Worm (Caenorhabditis elegans): ENCODE data around the gene clec-123.

The clec-123 gene

DNA sequence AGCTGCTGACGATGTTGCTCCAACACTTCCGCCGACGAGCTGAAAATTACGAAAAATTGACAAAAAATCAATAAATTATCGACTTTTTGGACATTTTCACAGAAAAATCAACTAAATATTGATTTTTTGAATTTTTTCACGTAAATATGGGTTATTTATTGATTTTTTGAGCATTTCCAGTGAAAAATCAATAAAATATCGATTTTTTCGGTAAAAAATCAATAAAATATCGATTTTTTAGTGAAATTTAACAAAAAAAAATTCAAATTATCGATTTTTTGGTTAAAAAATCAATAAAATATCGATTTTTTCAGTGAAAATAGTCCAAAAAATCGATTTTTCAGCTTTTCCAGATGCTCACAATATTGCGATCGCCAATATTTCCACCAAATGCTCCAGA lies 43.9 kb upstream of the clec-123 start:
- TF ChIP-seq hlh-11 (tag; optimal IDR thresholded peaks at IDR 0.05) (no peak), D1046.2 (GFP tag; IDR thresholded peaks at IDR 0.05) (no peak), ceh-28 (tag; optimal IDR thresholded peaks at IDR 0.05) (peak; percentile 95), dmd-9 (GFP tag; IDR thresholded peaks at IDR 0.05) (no peak), lin-39 (tag; optimal IDR thresholded peaks at IDR 0.05) (no peak)

DNA sequence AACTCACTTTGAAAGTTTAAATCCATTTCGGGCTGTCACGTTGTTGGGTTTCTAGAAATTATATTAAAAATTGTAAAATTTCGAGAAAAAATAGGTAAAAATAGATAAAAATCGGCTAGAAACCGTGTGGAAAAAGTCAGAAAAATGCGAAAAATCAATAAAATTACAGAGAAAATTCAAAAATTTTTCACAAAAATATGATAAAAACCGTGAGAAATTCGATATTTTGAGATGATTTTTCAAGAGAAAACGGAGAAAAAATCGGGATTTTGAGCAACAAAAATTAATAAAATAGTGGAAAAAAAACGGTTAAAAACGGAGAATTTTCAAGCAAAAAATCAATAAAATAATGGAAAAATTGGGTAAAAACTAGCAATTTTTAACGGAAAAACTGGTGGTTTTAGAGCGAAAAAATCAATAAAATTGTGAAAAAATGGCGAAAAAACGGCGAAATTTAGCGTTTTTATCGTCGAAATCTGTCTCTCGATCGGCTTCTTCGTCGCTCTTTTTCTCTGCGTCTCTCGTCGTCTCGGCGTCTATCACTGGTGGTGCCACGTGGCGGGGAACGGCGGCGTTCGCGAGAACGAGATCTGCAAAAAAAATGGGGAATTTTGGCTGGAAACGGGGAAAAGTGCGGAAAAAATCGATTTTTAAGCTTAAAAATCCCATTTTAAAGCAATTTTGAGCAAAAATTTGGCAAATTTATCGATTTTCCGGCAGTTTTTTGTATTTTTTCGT lies 42.9 kb upstream of the clec-123 start, which contains the start of gene Y25C1A.7:
TSS of gene Y25C1A.7 (minus strand) at position 51 of the 738 bp plus-strand sequence.
- TF ChIP-seq dve-1 (tag; optimal IDR thresholded peaks at IDR 0.05; ENCODE audit: insufficient read depth) (no peak), mes-2 (tag; optimal IDR thresholded peaks at IDR 0.05; ENCODE audit: poor library complexity, severe bottlenecking) (peak; percentile 35)

DNA sequence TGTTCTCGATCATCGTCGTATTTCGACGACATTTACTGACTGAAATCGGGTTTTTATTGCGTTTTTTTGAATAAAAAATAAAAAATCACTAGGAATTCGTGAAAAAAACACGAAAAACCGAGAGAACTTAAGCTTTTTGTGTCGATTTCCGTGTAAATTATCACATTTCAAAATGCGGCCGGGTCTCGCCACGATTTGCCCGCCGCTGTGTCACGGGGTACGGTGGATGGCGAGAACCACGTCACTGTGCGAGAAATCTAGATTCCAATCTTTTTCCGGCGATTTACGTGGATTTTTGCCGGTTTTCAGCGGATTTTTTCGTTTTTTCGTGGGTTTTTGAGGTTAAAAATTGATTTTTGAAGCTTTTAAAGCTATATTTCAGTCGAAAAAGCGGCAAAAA lies 37.1 kb upstream of the clec-123 start, which contains the start of gene Y25C1A.8:
TSS of gene Y25C1A.8 (minus strand) at position 45 of the 400 bp plus-strand sequence.
- peak; percentile 28 for TF ChIP-seq ces-1 (GFP tag; optimal IDR thresholded peaks at IDR 0.05)
- no peak for TF ChIP-seq fos-1 (tag; optimal IDR thresholded peaks at IDR 0.05)
- TF ChIP-seq hlh-30 (tag; optimal IDR thresholded peaks at IDR 0.05; ENCODE audit: insufficient read depth): peak; percentile 92
- no peak for TF ChIP-seq tag-97 (GFP tag; IDR thresholded peaks at IDR 0.05)
- peak; percentile 80 for TF ChIP-seq lin-29 (GFP tag; IDR thresholded peaks at IDR 0.05)
- TF ChIP-seq ZK337.2 (GFP tag; IDR thresholded peaks at IDR 0.05): peak; percentile 61; the same call in 1 of the 2 replicates
- no peak for TF ChIP-seq aly-2 (tag; optimal IDR thresholded peaks at IDR 0.05)
- TF ChIP-seq daf-8 (GFP tag; IDR thresholded peaks at IDR 0.05): no peak
- no peak for TF ChIP-seq dmd-8 (GFP tag; IDR thresholded peaks at IDR 0.05)
- peak; percentile 95 for TF ChIP-seq T26A8.4 (GFP tag; IDR thresholded peaks at IDR 0.05)
- TF ChIP-seq T20F7.1 (GFP tag; optimal IDR thresholded peaks at IDR 0.05): no peak
- TF ChIP-seq mxl-2 (GFP tag; conservative IDR thresholded peaks at IDR 0.05): 0 out of 2 replicates have a peak, but pooled peaks have one; percentile 49
- TF ChIP-seq madf-5 (GFP tag; IDR thresholded peaks at IDR 0.05): no peak
- peak; percentile 47 for TF ChIP-seq zfp-2 (tag; optimal IDR thresholded peaks at IDR 0.05)
- TF ChIP-seq ama-1 (optimal IDR thresholded peaks at IDR 0.05): no peak
- no peak for TF ChIP-seq Y105C5A.15 (GFP tag; IDR thresholded peaks at IDR 0.05)
- no peak for TF ChIP-seq egl-27 (tag; optimal IDR thresholded peaks at IDR 0.05)
- TF ChIP-seq ZK546.5 (tag; optimal IDR thresholded peaks at IDR 0.05): no peak
- TF ChIP-seq nhr-28 (tag; optimal IDR thresholded peaks at IDR 0.05): peak; percentile 64
- TF ChIP-seq unc-130 (GFP tag; optimal IDR thresholded peaks at IDR 0.05): peak; percentile 35
- TF ChIP-seq unc-62 (GFP tag; optimal IDR thresholded peaks at IDR 0.05 in 1 of 2): peak in 1 of 2 experiments; percentile 92
- TF ChIP-seq unc-62 (tag; optimal IDR thresholded peaks at IDR 0.05): no peak
- no peak for TF ChIP-seq sdz-12 (GFP tag; optimal IDR thresholded peaks at IDR 0.05)
- no peak for TF ChIP-seq D1046.2 (GFP tag; IDR thresholded peaks at IDR 0.05)
- peak; percentile 83 for TF ChIP-seq ztf-7 (tag; optimal IDR thresholded peaks at IDR 0.05)
- TF ChIP-seq ceh-62 (tag; optimal IDR thresholded peaks at IDR 0.05): no peak
- no peak for TF ChIP-seq attf-4 (tag; optimal IDR thresholded peaks at IDR 0.05)
- TF ChIP-seq skn-1 (tag; optimal IDR thresholded peaks at IDR 0.05): no peak
- no peak for TF ChIP-seq daf-12 (tag; optimal IDR thresholded peaks at IDR 0.05)
- 0 out of 2 replicates have a peak, but pooled peaks have one; percentile 31 for TF ChIP-seq Y48G9A.11 (GFP tag; IDR thresholded peaks at IDR 0.05)
- no peak for TF ChIP-seq ceh-82 (tag; optimal IDR thresholded peaks at IDR 0.05)
- no peak for TF ChIP-seq lir-3 (tag; optimal IDR thresholded peaks at IDR 0.05)
- TF ChIP-seq lin-15B (tag; optimal IDR thresholded peaks at IDR 0.05): no peak
- TF ChIP-seq F37D6.2 (tag; optimal IDR thresholded peaks at IDR 0.05): peak; percentile 78
- peak; percentile 80 for TF ChIP-seq nhr-11 (tag; optimal IDR thresholded peaks at IDR 0.05)
- TF ChIP-seq ceh-20 (GFP tag; IDR thresholded peaks at IDR 0.05): peak; percentile 86
- peak; percentile 96 for TF ChIP-seq mes-2 (tag; optimal IDR thresholded peaks at IDR 0.05; ENCODE audit: poor library complexity, severe bottlenecking)
- TF ChIP-seq pqm-1 (tag; optimal IDR thresholded peaks at IDR 0.05): peak; percentile 6
- 0 out of 2 replicates have a peak, but pooled peaks have one; percentile 17 for TF ChIP-seq ceh-44 (GFP tag; IDR thresholded peaks at IDR 0.05)
- peak; percentile 45; the same call in 1 of the 2 replicates for TF ChIP-seq mdt-29 (GFP tag; IDR thresholded peaks at IDR 0.05)
- TF ChIP-seq nhr-6 (tag; optimal IDR thresholded peaks at IDR 0.05): peak; percentile 82
- peak; percentile 85 for TF ChIP-seq ctbp-1 (GFP tag; IDR thresholded peaks at IDR 0.05)
